Worm (Caenorhabditis elegans): ENCODE results near the gene rgs-1.

DNA sequence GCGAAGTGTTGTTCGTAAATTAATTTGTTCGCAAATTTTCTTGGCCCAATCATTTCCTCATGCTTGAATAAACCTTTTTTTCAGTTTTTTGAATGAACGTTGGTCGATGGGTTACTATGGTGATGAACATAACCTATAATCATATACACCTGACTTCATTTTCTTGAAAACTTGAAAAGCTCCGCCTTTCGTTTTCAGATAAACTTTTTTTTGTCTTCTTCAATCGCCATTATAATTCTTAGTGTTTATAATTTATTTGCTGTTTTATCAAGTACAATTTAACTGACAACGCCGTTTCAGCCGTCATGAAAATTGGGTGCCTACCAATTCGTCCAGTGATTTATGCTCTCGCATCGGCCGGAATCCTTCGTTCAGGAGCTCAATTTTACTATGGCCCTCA lies 20.8 kb upstream of the rgs-1 start, which contains the start of gene M04D8.7:
- TF ChIP-seq lin-13 (tag; optimal IDR thresholded peaks at IDR 0.05) (no peak), mls-2 (tag; optimal IDR thresholded peaks at IDR 0.05) (no peak), zip-8 (tag; optimal IDR thresholded peaks at IDR 0.05) (no peak), unc-62 (GFP tag; optimal IDR thresholded peaks at IDR 0.05) (no peak), nhr-12 (tag; optimal IDR thresholded peaks at IDR 0.05) (no peak), sptf-1 (tag; optimal IDR thresholded peaks at IDR 0.05) (no peak), ces-1 (GFP tag; optimal IDR thresholded peaks at IDR 0.05) (no peak), blmp-1 (tag; optimal IDR thresholded peaks at IDR 0.05) (no peak), M03D4.4 (tag; optimal IDR thresholded peaks at IDR 0.05) (no peak), mep-1 (tag; optimal IDR thresholded peaks at IDR 0.05) (no peak), flh-1 (GFP tag; optimal IDR thresholded peaks at IDR 0.05) (no peak), pha-4 (tag; optimal IDR thresholded peaks at IDR 0.05) (no peak), bed-3 (GFP tag; optimal IDR thresholded peaks at IDR 0.05) (no peak), nhr-2 (tag; optimal IDR thresholded peaks at IDR 0.05) (no peak)
